Fruit fly (Drosophila melanogaster) whole organism, prepupa: ENCODE measurements around the gene hll.

ENCODE experiments used
- Blimp-1 ChIP-seq: fragments of 200-800 bp; sonication (Bioruptor generic); optimal IDR thresholded peaks from 3 replicates; lab custom pipeline; 2017; ENCODE audit warnings: missing biosample characterization, missing genetic modification characterization, mild to moderate bottlenecking, moderate library complexity, missing genetic modification reagents
- CG10631 ChIP-seq: fragments of 200-800 bp; sonication (Bioruptor generic); optimal IDR thresholded peaks from 2 replicates; lab custom pipeline; 2016; ENCODE audit warnings: missing biosample characterization, missing genetic modification characterization
- CG10669 ChIP-seq: fragments of 200-800 bp; sonication (Bioruptor generic); optimal IDR thresholded peaks from 3 replicates; lab custom pipeline; 2018; ENCODE audit warnings: missing biosample characterization, mild to moderate bottlenecking, missing genetic modification characterization, moderate library complexity
- CG11294 ChIP-seq: fragments of 200-800 bp; sonication (Bioruptor generic); IDR thresholded peaks from 2 replicates; pipeline ENCODE4 v1.3.6; 2022; ENCODE audit warnings: missing biosample characterization, missing genetic modification characterization
- CG11762 ChIP-seq: fragments of 200-800 bp; sonication (Bioruptor generic); optimal IDR thresholded peaks from 3 replicates; lab custom pipeline; 2016; ENCODE audit warnings: missing biosample characterization, missing genetic modification characterization; ENCODE audit not compliant: insufficient read depth
- CG1621 ChIP-seq: fragments of 200-800 bp; sonication (Bioruptor generic); optimal IDR thresholded peaks from 3 replicates; lab custom pipeline; 2018; ENCODE audit warnings: missing biosample characterization, mild to moderate bottlenecking, missing genetic modification characterization
- CG16779 ChIP-seq: fragments of 200-800 bp; sonication (Bioruptor generic); optimal IDR thresholded peaks from 3 replicates; lab custom pipeline; 2017; ENCODE audit warnings: missing biosample characterization, mild to moderate bottlenecking, missing genetic modification characterization
- CG32006 ChIP-seq: fragments of 200-800 bp; sonication (Bioruptor generic); optimal IDR thresholded peaks from 3 replicates; lab custom pipeline; 2017; ENCODE audit warnings: missing biosample characterization, mild to moderate bottlenecking, missing genetic modification characterization
- CG34406 ChIP-seq: fragments of 200-800 bp; sonication (Bioruptor generic); optimal IDR thresholded peaks from 3 replicates; lab custom pipeline; 2016; ENCODE audit warnings: missing biosample characterization, missing genetic modification characterization
- CG3919 ChIP-seq: fragments of 200-800 bp; sonication (Bioruptor generic); optimal IDR thresholded peaks from 3 replicates; lab custom pipeline; 2016; ENCODE audit warnings: missing biosample characterization, missing genetic modification characterization
- CG4318 ChIP-seq: fragments of 200-800 bp; sonication (Bioruptor generic); optimal IDR thresholded peaks from 3 replicates; lab custom pipeline; 2017; ENCODE audit warnings: missing biosample characterization, mild to moderate bottlenecking, missing genetic modification characterization
- CG6163 ChIP-seq: fragments of 200-800 bp; sonication (Bioruptor generic); IDR thresholded peaks from 3 replicates; pipeline ENCODE4 v1.3.6; 2022; ENCODE audit warnings: missing biosample characterization, missing genetic modification characterization
- CG6276 ChIP-seq: fragments of 200-800 bp; sonication (Bioruptor generic); optimal IDR thresholded peaks from 2 replicates; lab custom pipeline; 2017; ENCODE audit warnings: missing biosample characterization, mild to moderate bottlenecking, missing genetic modification characterization
- CG6792 ChIP-seq: fragments of 200-800 bp; sonication (Bioruptor generic); optimal IDR thresholded peaks from 3 replicates; lab custom pipeline; 2016; ENCODE audit warnings: missing biosample characterization, missing genetic modification characterization
- CG6808 ChIP-seq: fragments of 200-800 bp; sonication (Bioruptor generic); optimal IDR thresholded peaks from 3 replicates; lab custom pipeline; 2017; ENCODE audit warnings: missing biosample characterization, missing genetic modification characterization, mild to moderate bottlenecking, moderate library complexity, missing genetic modification reagents
- CG6854 ChIP-seq: fragments of 200-800 bp; sonication (Bioruptor generic); optimal IDR thresholded peaks from 2 replicates; lab custom pipeline; 2017; ENCODE audit warnings: missing biosample characterization, mild to moderate bottlenecking, missing genetic modification characterization
- CG7368 ChIP-seq: fragments of 200-800 bp; sonication (Bioruptor generic); optimal IDR thresholded peaks from 3 replicates; lab custom pipeline; 2016; ENCODE audit warnings: missing biosample characterization, missing genetic modification characterization
- CG8119 ChIP-seq: fragments of 200-800 bp; sonication (Bioruptor generic); IDR thresholded peaks from 3 replicates; pipeline ENCODE4 v1.3.6; 2022; ENCODE audit warnings: missing biosample characterization, missing genetic modification characterization
- CG8319 ChIP-seq: fragments of 200-800 bp; sonication (Bioruptor generic); optimal IDR thresholded peaks from 3 replicates; lab custom pipeline; 2016; ENCODE audit warnings: missing biosample characterization, missing genetic modification characterization
- CG8632 ChIP-seq: fragments of 200-800 bp; sonication (Bioruptor generic); optimal IDR thresholded peaks from 3 replicates; lab custom pipeline; 2016; ENCODE audit warnings: missing biosample characterization, missing genetic modification characterization
- CG9139 ChIP-seq: fragments of 200-800 bp; sonication (Bioruptor generic); optimal IDR thresholded peaks from 3 replicates; lab custom pipeline; 2017; ENCODE audit warnings: missing biosample characterization, mild to moderate bottlenecking, missing genetic modification characterization
- Eip75B ChIP-seq: fragments of 200-800 bp; sonication (Bioruptor generic); optimal IDR thresholded peaks from 3 replicates; lab custom pipeline; 2016; ENCODE audit warnings: missing biosample characterization, missing genetic modification characterization
- Eip78C ChIP-seq: fragments of 200-800 bp; sonication (Bioruptor generic); peaks from one replicate; lab custom pipeline; 2016; ENCODE audit warnings: missing biosample characterization, missing genetic modification characterization
- Eip93F ChIP-seq: fragments of 200-800 bp; sonication (Bioruptor generic); optimal IDR thresholded peaks from 2 replicates; lab custom pipeline; 2016; ENCODE audit warnings: missing biosample characterization, mild to moderate bottlenecking, missing genetic modification characterization
- Ets21C ChIP-seq: fragments of 200-800 bp; sonication (Bioruptor generic); optimal IDR thresholded peaks from 3 replicates; lab custom pipeline; 2016; ENCODE audit warnings: missing biosample characterization, missing genetic modification characterization
- Ets96B ChIP-seq: fragments of 200-800 bp; optimal IDR thresholded peaks from 2 replicates; lab custom pipeline; 2019; ENCODE audit warnings: missing biosample characterization, mild to moderate bottlenecking, missing genetic modification characterization, moderate library complexity
- Gug ChIP-seq: fragments of 200-800 bp; sonication (Bioruptor generic); IDR thresholded peaks from 2 replicates; pipeline ENCODE4 v1.3.6; 2022; ENCODE audit warnings: missing biosample characterization, missing genetic modification characterization
- Hr38 ChIP-seq: sonication (Bioruptor generic); optimal IDR thresholded peaks from 2 replicates; lab custom pipeline; 2016; ENCODE audit warnings: missing biosample characterization, missing genetic modification characterization
- Hr39 ChIP-seq: fragments of 200-800 bp; sonication (Bioruptor generic); optimal IDR thresholded peaks from 2 replicates; lab custom pipeline; 2016; ENCODE audit warnings: missing biosample characterization, missing genetic modification characterization
- Hr4 ChIP-seq: fragments of 200-800 bp; sonication (Bioruptor generic); optimal IDR thresholded peaks from 3 replicates; lab custom pipeline; 2016; ENCODE audit warnings: missing biosample characterization, missing genetic modification characterization
- Lpt ChIP-seq: fragments of 200-800 bp; sonication (Bioruptor generic); optimal IDR thresholded peaks from 3 replicates; lab custom pipeline; 2016; ENCODE audit warnings: missing biosample characterization, missing genetic modification characterization
- Smox ChIP-seq: fragments of 200-800 bp; sonication (Bioruptor generic); optimal IDR thresholded peaks from 3 replicates; lab custom pipeline; 2016; ENCODE audit warnings: missing biosample characterization, missing genetic modification characterization
- Sox102F ChIP-seq: fragments of 200-800 bp; sonication (Bioruptor generic); optimal IDR thresholded peaks from 2 replicates; lab custom pipeline; 2016; ENCODE audit warnings: missing biosample characterization, mild to moderate bottlenecking, missing genetic modification characterization
- achi ChIP-seq: fragments of 200-800 bp; sonication (Bioruptor generic); optimal IDR thresholded peaks from 3 replicates; lab custom pipeline; 2016; ENCODE audit warnings: missing biosample characterization, missing genetic modification characterization
- acj6 ChIP-seq: fragments of 200-800 bp; sonication (Bioruptor generic); optimal IDR thresholded peaks from 3 replicates; lab custom pipeline; 2016; ENCODE audit warnings: missing biosample characterization, missing genetic modification characterization
- cyc ChIP-seq: fragments of 200-800 bp; sonication (Bioruptor generic); optimal IDR thresholded peaks from 3 replicates; lab custom pipeline; 2016; ENCODE audit warnings: missing biosample characterization, missing genetic modification characterization
- dac ChIP-seq: fragments of 200-800 bp; sonication (Bioruptor generic); optimal IDR thresholded peaks from 2 replicates; lab custom pipeline; 2017; ENCODE audit warnings: missing biosample characterization, mild to moderate bottlenecking, missing genetic modification characterization
- dsx ChIP-seq: fragments of 200-800 bp; optimal IDR thresholded peaks from 3 replicates; lab custom pipeline; 2019; ENCODE audit warnings: missing biosample characterization, mild to moderate bottlenecking, missing genetic modification characterization, moderate library complexity; ENCODE audit not compliant: poor library complexity, severe bottlenecking
- eg ChIP-seq: fragments of 200-800 bp; sonication (Bioruptor generic); IDR thresholded peaks from 3 replicates; pipeline ENCODE4 v1.3.6; 2022; ENCODE audit warnings: missing biosample characterization, missing genetic modification characterization
- esn ChIP-seq: fragments of 200-800 bp; sonication (Bioruptor generic); optimal IDR thresholded peaks from 2 replicates; lab custom pipeline; 2016; ENCODE audit warnings: missing biosample characterization, mild to moderate bottlenecking, missing genetic modification characterization, moderate library complexity
- fd59A ChIP-seq: fragments of 200-800 bp; sonication (Bioruptor generic); optimal IDR thresholded peaks from 2 replicates; lab custom pipeline; 2017; ENCODE audit warnings: missing biosample characterization, mild to moderate bottlenecking, missing genetic modification characterization, missing genetic modification reagents
- fd85E ChIP-seq: fragments of 200-800 bp; sonication (Bioruptor generic); optimal IDR thresholded peaks from 3 replicates; lab custom pipeline; 2016; ENCODE audit warnings: missing biosample characterization, missing genetic modification characterization
- fkh ChIP-seq: fragments of 200-800 bp; sonication (Bioruptor generic); optimal IDR thresholded peaks from 3 replicates; lab custom pipeline; 2017; ENCODE audit warnings: missing biosample characterization, mild to moderate bottlenecking, missing genetic modification characterization, moderate library complexity
- lz ChIP-seq: fragments of 200-800 bp; sonication (Bioruptor generic); optimal IDR thresholded peaks from 3 replicates; lab custom pipeline; 2016; ENCODE audit warnings: missing biosample characterization, missing genetic modification characterization
- net ChIP-seq: fragments of 200-800 bp; sonication (Bioruptor generic); optimal IDR thresholded peaks from 3 replicates; lab custom pipeline; 2016; ENCODE audit warnings: missing biosample characterization, missing genetic modification characterization
- pdm3 ChIP-seq: fragments of 200-800 bp; sonication (Bioruptor generic); optimal IDR thresholded peaks from 3 replicates; lab custom pipeline; 2016; ENCODE audit warnings: missing biosample characterization, missing genetic modification characterization
- salr ChIP-seq, 2 experiments: fragments of 200-800 bp; sonication (Bioruptor generic); optimal IDR thresholded peaks; 3 replicates each; lab custom pipeline; 2016 to 2018; ENCODE audit warnings: missing biosample characterization in 2 of 2, missing genetic modification characterization in 2 of 2, mild to moderate bottlenecking in 1 of 2
- spab ChIP-seq: fragments of 200-800 bp; sonication (Bioruptor generic); optimal IDR thresholded peaks from 2 replicates; lab custom pipeline; 2017; ENCODE audit warnings: missing biosample characterization, mild to moderate bottlenecking, missing genetic modification characterization, missing genetic modification reagents
- ss ChIP-seq, 2 experiments: fragments of 200-800 bp; sonication (Bioruptor generic); optimal IDR thresholded peaks; 2 replicates in 1 of 2; 3 replicates in 1 of 2; lab custom pipeline; 2017 to 2018; ENCODE audit warnings: mild to moderate bottlenecking in 2 of 2, missing biosample characterization in 2 of 2, missing genetic modification characterization in 2 of 2, moderate library complexity in 1 of 2
- topi ChIP-seq: fragments of 200-800 bp; sonication (Bioruptor generic); optimal IDR thresholded peaks from 3 replicates; lab custom pipeline; 2016; ENCODE audit warnings: missing biosample characterization, missing genetic modification characterization
- vri ChIP-seq: fragments of 200-800 bp; sonication (Bioruptor generic); optimal IDR thresholded peaks from 3 replicates; lab custom pipeline; 2016; ENCODE audit warnings: missing biosample characterization, mild to moderate bottlenecking, missing genetic modification characterization

Gene hll

DNA sequence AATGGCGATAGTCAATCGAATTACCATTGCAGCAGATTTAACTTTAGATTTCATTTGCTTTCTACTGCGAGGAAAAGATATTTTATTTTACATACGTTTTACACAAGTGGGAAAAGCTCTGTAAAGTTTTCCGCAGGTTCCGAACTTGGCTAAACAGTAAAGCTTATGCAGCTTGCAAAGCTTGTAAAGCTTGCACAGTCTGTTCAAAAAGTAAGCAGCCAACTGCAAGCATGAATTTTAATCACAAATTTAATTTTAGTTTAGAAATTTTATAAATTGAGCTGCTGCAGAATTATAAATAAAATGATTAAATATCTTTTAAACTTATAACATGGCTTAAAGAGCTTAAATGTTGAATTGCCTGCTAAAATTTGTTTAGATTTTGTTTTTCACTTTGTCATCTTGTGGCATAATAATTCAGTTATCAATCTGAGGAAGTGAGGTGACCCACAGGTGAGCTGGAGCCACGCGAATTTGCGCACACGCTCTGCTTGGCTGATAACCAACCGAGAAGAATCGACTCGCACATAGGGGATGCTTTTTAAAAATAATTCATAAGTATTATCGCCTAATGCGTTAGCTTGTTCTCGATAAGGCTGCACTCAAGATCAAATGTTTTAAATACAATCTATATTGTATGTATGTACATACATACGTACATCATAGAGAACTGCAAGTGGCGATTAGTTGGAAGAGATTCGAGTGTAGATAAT is 15.1 kb upstream of the hll start:
- no peak for TF ChIP-seq Hr38 (GFP tag; lab: Kevin White, UChicago)
- TF ChIP-seq pdm3 (GFP tag; lab: Kevin White, UChicago), result peak; percentile 13
- no peak for TF ChIP-seq CG6808
- TF ChIP-seq CG8119 (GFP tag; lab: Robert Waterston, UW), result no peak; the same call in 2 of the 3 replicates
- TF ChIP-seq CG10669 (GFP tag; lab: Kevin White, UChicago), result peak; percentile 17
- no peak for TF ChIP-seq CG11294 (GFP tag; lab: Robert Waterston, UW)
- TF ChIP-seq acj6, result no peak
- no peak for TF ChIP-seq Lpt (GFP tag; lab: Kevin White, UChicago)
- no peak for TF ChIP-seq CG4318
- no peak for TF ChIP-seq fd85E (GFP tag; lab: Kevin White, UChicago)
- no peak for TF ChIP-seq Eip75B (GFP tag; lab: Kevin White, UChicago)
- TF ChIP-seq fkh (GFP tag; lab: Kevin White, UChicago), result no peak
- peak; percentile 9 for TF ChIP-seq Ets96B (tag; lab: Kevin White, UChicago)
- TF ChIP-seq CG8319 (GFP tag; lab: Kevin White, UChicago), result no peak
- TF ChIP-seq spab (GFP tag; lab: Kevin White, UChicago), result no peak
- peak; percentile 2 for TF ChIP-seq Hr39 (GFP tag; lab: Kevin White, UChicago)
- no peak for TF ChIP-seq CG7368 (GFP tag; lab: Kevin White, UChicago)
- TF ChIP-seq CG11762 (GFP tag; lab: Kevin White, UChicago), result no peak
- no peak for TF ChIP-seq achi
- TF ChIP-seq eg (GFP tag; lab: Robert Waterston, UW), result no peak; the same call in 1 of the 3 replicates
- no peak for TF ChIP-seq dac
- peak; percentile 39 for TF ChIP-seq cyc (GFP tag; lab: Kevin White, UChicago)
- no peak for TF ChIP-seq Gug (GFP tag; lab: Robert Waterston, UW)
- peak; percentile 16 for TF ChIP-seq esn (GFP tag; lab: Kevin White, UChicago)
- no peak for TF ChIP-seq salr (GFP tag; optimal IDR thresholded peaks at IDR 0.05; lab: Kevin White, UChicago)
- TF ChIP-seq net, result no peak
- TF ChIP-seq vri (GFP tag; lab: Kevin White, UChicago), result no peak
- TF ChIP-seq CG34406 (GFP tag; lab: Kevin White, UChicago), result no peak
- no peak for TF ChIP-seq dsx
- no peak for TF ChIP-seq ss (GFP tag; optimal IDR thresholded peaks at IDR 0.05; lab: Kevin White, UChicago)
- TF ChIP-seq CG6792 (GFP tag; lab: Kevin White, UChicago), result no peak
- no peak for TF ChIP-seq Ets21C (GFP tag; lab: Kevin White, UChicago)
- no peak for TF ChIP-seq Hr4
- TF ChIP-seq Eip93F (GFP tag; lab: Kevin White, UChicago), result no peak
- peak; percentile 16 for TF ChIP-seq topi (GFP tag; lab: Kevin White, UChicago)
- peak; percentile 1 for TF ChIP-seq Smox (GFP tag; lab: Kevin White, UChicago)
- TF ChIP-seq lz (GFP tag; lab: Kevin White, UChicago), result no peak
- peak; percentile 17 for TF ChIP-seq CG3919
- no peak for TF ChIP-seq Sox102F (GFP tag; lab: Kevin White, UChicago)
- TF ChIP-seq Eip78C (GFP tag; lab: Kevin White, UChicago), result peak; percentile 72
- no peak for TF ChIP-seq CG9139
- no peak for TF ChIP-seq CG1621 (tag; lab: Kevin White, UChicago)
- no peak for TF ChIP-seq CG32006 (GFP tag; lab: Kevin White, UChicago)
- TF ChIP-seq CG10631 (GFP tag; lab: Kevin White, UChicago), result no peak
- no peak for TF ChIP-seq CG8632 (GFP tag; lab: Kevin White, UChicago)
- TF ChIP-seq CG6854 (GFP tag; lab: Kevin White, UChicago), result no peak
- no peak for TF ChIP-seq CG16779
- TF ChIP-seq CG6276 (GFP tag; lab: Kevin White, UChicago), result no peak
- no peak for TF ChIP-seq fd59A
- TF ChIP-seq CG6163 (GFP tag; lab: Robert Waterston, UW), result peak; percentile 34; the same call in 2 of the 3 replicates
- no peak for TF ChIP-seq Blimp-1 (GFP tag; lab: Kevin White, UChicago)
